Worm (Caenorhabditis elegans): ENCODE data around the gene Y9C2UA.1.

- TF ChIP-seq dao-5 (tag; optimal IDR thresholded peaks at IDR 0.05) (no peak), W03F9.2 (tag; optimal IDR thresholded peaks at IDR 0.05) (no peak), him-1 (tag; optimal IDR thresholded peaks at IDR 0.05) (no peak)
These were observed 18.6 kb downstream of the Y9C2UA.1 start, which contains the start of gene oac-54 for ce11 chrII:9158029-9158428.

Measured in whole organism, L4/young adult.